Fruit fly (Drosophila melanogaster) ovary, adult (tissue): ENCODE data around the gene CG7191.
"Not testable (repeated sequence)": the region's sequence is repeated elsewhere in the genome, so short reads cannot be mapped to it uniquely, and the experiment has no call there.

ENCODE experiments used
- CG17801 ChIP-seq: fragments of 200-800 bp; optimal IDR thresholded peaks from 2 replicates; lab custom pipeline; 2019; ENCODE audit warnings: missing biosample characterization, mild to moderate bottlenecking, missing genetic modification characterization, moderate library complexity; ENCODE audit not compliant: partially characterized antibody

The CG7191 gene

DNA sequence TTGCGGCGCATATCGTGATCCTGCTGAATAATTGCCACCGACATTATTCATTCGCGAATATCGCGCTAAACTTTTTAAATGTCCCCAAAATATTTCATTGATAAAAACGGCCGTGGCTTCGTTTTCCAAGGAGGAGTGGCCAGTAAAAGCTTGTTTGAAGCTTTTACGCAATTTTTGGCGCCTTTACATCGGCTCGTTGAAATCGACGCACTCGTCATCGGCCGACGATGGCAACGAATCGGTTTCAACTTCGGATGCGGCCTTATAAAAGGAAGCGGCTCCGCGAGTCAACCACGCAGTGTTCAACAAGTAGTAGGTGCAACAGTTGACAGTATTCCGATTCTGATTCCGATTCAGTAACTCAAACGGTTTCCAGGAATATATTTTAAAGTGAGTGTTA lies at the start of gene CG7191:
TSS of gene CG7191 (plus strand) at position 301 of the 400 bp plus-strand sequence.
- TF ChIP-seq CG17801 (GFP tag; lab: Kevin White, UChicago), result no peak

DNA sequence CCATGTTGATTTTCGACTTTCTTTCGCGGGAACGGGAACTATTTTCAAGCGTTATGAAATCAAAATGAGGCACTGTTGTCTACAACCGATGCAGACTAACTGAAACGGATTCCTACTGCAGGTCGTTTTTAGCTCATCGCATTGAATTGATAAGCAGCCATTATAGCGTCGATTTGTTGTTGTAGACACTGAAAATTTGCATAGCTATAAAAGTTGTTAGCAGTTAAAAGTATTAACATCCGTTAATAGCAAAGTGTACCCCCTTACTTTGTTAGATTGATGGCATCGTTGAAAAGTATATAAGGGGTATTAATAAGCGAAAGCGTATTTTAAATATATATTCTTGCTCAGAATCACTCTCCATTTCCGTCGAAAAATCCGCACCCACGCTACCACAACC lies 48.0 kb upstream of the CG7191 start, which contains the start of gene CG13793:
TSS of gene CG13793 (minus strand) at position 101 of the 400 bp plus-strand sequence.
- no peak for TF ChIP-seq CG17801 (GFP tag; lab: Kevin White, UChicago)

DNA sequence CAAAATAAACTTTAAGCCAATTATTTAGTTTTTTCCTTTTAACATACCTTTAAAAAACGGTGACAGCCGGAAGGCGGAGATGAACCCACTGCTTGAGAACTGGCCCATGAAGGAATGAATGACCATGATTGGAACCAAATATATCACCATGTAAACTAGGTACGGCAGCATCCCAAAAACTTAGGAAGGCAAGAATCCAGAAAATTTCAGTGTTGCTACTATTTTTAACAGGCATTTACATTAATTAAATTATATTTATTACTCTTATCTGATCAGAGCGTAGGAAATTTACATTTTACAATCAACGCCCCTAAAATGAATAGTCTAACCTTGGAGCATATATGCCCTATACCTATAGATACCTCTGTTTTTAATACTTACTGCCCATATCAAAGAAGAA lies 45.3 kb upstream of the CG7191 start:
- no peak for TF ChIP-seq CG17801 (GFP tag; lab: Kevin White, UChicago)

DNA sequence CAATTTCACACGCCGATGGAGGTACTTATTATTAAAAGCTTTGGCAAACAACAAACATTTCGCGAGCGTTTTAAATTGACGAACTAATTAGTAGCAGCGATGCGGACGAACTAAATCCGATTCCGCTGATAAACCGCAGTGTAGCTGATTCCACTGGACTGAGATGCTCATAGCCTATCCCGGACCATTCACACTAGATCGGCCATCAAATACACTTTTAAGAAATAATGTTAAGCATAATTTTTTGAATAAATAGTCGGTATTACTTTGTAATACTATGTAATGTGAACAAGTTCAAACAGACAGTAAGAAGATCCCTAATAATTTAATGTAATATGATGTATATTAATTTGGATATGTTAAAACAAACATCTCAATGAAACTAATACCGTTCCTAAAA lies 44.7 kb upstream of the CG7191 start, which contains the start of gene CG13794:
TSS of gene CG13794 (minus strand) at position 101 of the 400 bp plus-strand sequence.
- no peak for TF ChIP-seq CG17801 (GFP tag; lab: Kevin White, UChicago)

DNA sequence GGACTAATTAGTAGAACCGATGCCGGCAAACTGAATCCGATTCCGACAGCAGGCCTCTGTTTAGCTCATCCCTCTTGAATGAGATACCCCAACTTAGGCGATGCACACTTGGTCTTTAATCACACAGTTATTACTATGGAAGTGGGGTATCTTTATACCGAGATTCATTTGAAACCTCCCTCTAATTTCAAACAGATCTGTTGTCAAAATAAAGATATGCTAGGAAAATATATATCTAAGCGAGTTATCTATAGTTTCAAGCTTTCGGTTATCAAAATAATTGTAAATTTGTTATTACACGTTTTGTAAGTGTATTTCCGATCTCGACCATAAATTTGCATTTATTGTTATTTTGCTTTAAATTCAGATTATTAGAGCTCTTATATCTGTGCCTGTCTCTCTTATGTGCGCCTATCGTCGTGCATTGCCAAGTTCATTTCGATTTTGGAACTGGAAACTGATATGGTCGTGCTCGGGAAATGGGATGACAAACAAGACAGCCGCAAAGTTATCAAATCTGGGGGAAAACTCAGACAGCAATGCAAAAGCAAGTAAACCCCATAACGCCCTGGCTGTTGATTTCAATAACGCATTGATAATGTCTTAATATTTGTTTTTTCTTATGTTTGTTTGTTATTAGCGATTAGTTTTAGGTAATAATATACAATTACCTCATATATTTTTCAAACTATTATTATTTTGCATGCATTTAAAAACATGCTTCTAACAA lies 41.0 kb upstream of the CG7191 start, which contains the start of gene CG13795:
TSS of gene CG13795 (minus strand) at position 31 of the 730 bp plus-strand sequence.
- no peak for TF ChIP-seq CG17801 (GFP tag; lab: Kevin White, UChicago)

DNA sequence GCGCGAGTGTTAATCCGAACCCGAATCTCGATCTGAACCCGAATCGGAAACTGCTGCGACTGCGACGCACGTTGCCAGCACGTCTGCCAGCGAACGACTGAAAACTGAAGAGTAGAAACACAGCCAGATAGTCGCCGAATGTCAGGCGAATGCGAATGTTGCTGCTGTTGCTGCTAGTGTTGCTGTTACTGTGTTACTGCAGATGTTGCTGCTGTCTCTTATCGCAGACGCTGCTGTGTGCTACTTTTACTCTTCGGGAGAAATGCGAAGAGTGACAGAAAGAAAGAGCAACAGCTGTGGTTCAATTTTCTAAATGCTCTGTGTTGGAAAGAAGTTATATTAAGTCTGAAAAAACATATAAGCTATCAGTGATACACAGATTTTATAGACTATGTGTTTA lies 34.9 kb upstream of the CG7191 start, which contains the start of gene CG13796:
TSS of gene CG13796 (minus strand) at position 101 of the 400 bp plus-strand sequence.
- TF ChIP-seq CG17801 (GFP tag; lab: Kevin White, UChicago), result not testable (repeated sequence)

DNA sequence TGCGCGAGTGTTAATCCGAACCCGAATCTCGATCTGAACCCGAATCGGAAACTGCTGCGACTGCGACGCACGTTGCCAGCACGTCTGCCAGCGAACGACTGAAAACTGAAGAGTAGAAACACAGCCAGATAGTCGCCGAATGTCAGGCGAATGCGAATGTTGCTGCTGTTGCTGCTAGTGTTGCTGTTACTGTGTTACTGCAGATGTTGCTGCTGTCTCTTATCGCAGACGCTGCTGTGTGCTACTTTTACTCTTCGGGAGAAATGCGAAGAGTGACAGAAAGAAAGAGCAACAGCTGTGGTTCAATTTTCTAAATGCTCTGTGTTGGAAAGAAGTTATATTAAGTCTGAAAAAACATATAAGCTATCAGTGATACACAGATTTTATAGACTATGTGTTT lies 28.7 kb upstream of the CG7191 start, which contains the start of gene CG31904:
TSS of gene CG31904 (minus strand) at position 101 of the 400 bp plus-strand sequence.
- not testable (repeated sequence) for TF ChIP-seq CG17801 (GFP tag; lab: Kevin White, UChicago)

DNA sequence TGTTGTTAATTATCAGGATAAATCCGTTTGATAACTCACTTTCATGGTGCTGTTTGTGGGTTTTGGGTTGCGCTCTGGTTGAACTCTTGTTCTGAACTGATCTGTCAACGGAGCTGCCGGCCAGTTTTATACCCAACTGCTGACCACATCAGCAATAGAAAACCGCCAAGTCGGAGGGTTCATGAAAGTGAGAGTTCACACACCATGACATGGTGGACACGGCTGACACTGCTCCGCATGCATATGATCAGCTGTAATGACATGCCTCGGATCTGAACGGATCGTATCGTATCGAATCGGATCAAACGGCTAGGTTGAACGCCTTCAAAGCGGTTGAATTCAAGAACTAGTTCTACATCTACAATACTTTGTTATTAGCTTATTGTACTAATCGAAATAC lies 26.0 kb upstream of the CG7191 start, which contains the start of gene Acp1:
TSS of gene Acp1 (minus strand) at position 101 of the 400 bp plus-strand sequence.
- TF ChIP-seq CG17801 (GFP tag; lab: Kevin White, UChicago), result no peak

DNA sequence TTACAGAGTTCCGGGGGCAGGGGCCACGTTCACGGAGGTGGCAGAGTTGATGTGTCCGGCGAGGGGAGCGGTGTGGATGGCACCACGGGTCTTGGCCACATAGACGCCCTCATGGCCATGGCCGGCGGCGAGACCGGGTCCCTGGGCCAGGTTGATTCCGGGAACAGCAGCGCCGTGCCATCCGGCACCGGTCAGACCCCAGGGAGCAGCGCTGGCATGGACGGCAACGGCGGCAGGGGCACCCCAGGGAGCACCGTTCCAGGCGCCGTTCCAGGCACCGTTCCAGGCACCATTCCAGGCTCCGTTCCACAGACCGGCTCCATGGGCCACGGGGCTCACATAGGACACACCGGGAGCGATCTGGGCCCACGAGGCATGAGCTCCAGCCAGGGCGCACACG lies 23.2 kb upstream of the CG7191 start:
- TF ChIP-seq CG17801 (GFP tag; lab: Kevin White, UChicago), result no peak

DNA sequence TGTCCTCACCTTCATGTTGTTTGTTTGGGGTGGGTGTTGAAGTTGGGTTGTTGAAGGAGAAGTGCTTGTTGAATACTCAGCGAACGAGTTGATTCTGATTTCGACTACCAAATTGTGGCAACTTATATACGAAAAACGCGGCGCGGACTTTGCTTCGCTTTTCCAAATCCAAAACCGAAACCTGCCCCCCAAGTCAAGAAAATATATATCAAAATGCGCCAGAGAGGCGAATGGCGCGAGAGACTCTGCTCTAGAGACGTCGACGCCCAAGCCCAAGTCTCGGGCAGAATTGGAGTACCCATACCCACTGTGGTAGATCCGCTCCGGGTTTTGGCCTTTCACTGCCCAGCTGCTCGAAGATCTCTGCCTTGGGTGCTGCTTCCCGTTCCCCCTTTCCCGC lies 22.7 kb upstream of the CG7191 start, which contains the start of gene CG7214:
TSS of gene CG7214 (minus strand) at position 101 of the 400 bp plus-strand sequence.
- TF ChIP-seq CG17801 (GFP tag; lab: Kevin White, UChicago), result no peak

DNA sequence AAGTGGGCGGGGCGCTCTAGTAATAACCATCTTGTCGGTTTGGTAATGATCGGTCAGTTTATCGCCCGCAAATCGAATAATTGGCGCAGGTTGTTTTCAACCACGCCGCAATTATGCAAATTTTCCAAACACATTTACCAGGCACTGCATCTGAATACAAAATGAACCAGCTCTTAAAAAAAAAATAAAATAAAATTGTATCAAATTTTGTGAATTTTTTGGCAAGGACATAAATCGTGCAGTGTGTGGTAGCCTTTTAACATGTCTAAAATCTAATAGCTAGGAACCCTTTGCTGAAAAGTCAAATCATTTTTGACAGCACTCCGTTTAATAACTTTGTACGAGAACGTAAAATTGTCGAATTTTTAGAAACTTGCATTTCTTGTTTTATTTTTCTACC lies 20.5 kb upstream of the CG7191 start, which contains the start of gene ATPsynGL:
TSS of gene ATPsynGL (plus strand) at position 301 of the 400 bp plus-strand sequence.
- no peak for TF ChIP-seq CG17801 (GFP tag; lab: Kevin White, UChicago)

DNA sequence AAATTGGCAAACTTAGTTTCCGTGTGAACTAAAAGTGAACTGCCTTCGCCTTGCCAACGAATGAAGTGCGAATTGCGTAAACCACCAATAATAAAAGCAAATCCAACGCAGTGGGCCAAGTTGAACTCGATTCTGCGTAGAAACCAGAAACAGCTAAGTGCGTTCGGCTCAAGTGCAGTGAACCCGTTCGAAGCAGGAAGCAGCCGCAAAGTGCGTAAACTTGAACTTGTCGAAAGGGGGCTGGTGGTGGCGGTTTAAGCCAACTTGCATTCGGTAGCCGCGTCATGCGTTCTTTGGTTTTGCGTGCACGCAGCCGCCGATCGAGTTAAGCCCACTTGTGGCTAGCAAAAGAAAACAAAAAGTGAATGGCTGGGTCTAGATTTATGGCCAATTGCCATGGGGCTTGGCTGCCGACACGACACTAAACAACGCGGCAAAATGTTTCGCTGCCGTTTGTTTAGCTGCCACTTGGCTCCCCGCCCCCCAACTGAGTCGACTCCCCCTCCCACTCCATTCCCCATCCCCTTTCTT lies 16.7 kb upstream of the CG7191 start:
- no peak for TF ChIP-seq CG17801 (GFP tag; lab: Kevin White, UChicago)

DNA sequence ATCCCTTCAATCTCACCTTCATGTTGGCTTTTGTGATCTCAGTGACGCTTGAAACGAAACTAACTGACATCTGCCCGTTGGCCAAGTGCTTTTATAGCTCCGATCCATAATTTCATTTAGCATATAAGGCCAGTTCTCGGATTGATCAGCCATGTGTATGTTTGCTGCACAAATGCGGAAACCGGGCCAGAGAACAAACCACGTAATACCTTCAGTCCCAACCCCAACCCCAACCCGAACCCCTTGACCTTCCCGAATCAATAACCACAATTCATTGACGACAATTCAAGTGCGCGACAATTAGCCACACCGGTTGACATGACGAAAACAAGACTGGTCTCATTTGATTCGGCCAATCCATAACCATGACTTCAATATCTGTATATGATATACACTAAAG lies 14.3 kb upstream of the CG7191 start, which contains the start of gene CG7203:
TSS of gene CG7203 (minus strand) at position 101 of the 400 bp plus-strand sequence.
- no peak for TF ChIP-seq CG17801 (GFP tag; lab: Kevin White, UChicago)

DNA sequence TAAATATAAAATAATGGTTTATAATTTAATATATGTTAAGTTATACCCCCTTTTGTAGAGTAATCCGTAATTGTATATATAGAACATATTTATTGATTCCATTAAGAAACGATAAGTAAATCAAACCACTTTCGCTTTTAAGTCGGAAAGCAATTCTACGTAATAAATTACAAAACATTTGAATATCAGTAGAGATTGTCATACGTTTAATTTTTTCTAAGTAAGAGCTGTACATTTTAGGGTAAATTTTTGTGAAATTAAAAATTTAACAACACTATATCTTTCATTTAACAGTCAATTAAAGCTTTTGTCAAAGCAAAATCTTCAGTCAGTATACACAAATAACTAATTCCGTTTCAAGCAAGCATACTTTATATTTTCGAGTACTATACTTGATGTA lies 13.6 kb upstream of the CG7191 start, which contains the start of gene CG46025:
TSS of gene CG46025 (plus strand) at position 301 of the 400 bp plus-strand sequence.
- no peak for TF ChIP-seq CG17801 (GFP tag; lab: Kevin White, UChicago)

DNA sequence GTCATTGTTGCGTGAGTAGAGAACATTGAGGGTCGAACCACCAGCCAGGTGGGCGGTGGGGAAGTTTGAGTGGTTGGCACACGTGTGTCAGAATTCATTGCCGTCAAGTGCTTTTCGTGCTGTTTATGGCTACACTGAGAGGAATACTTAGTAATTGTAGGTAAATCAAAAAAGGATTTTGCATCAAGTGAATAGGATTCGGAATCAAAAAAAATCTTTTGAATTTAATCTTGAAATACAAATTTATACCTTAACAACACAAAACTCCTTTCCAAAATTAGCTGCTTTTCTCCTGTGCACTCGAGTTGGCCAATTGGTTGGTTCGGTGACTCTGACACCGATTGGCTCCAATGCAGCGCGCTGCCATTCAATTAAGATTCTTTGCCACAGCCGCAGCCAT lies 12.9 kb upstream of the CG7191 start:
- TF ChIP-seq CG17801 (GFP tag; lab: Kevin White, UChicago), result no peak
